Worm (Caenorhabditis elegans): ENCODE data around the gene F38E11.9.

Gene F38E11.9

DNA sequence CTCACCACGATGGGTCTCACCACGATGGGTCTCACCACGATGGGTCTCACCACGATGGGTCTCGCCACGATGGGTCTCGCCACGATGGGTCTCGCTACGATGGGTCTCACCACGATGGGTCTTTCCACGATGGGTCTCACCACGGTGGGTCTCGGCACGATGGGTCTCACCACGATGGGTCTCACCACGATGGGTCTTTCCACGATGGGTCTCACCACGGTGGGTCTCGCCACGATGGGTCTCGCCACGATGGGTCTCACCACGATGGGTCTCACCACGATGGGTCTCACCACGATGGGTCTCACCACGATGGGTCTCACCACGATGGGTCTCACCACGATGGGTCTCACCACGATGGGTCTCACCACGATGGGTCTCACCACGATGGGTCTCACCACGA is 33.1 kb downstream of the F38E11.9 start:
- TF ChIP-seq lim-7 (GFP tag; IDR thresholded peaks at IDR 0.05) (0 out of 2 replicates have a peak, but pooled peaks have one; percentile 22), set-16 (GFP tag; IDR thresholded peaks at IDR 0.05) (peak; percentile 59; the same call in 1 of the 2 replicates)

DNA sequence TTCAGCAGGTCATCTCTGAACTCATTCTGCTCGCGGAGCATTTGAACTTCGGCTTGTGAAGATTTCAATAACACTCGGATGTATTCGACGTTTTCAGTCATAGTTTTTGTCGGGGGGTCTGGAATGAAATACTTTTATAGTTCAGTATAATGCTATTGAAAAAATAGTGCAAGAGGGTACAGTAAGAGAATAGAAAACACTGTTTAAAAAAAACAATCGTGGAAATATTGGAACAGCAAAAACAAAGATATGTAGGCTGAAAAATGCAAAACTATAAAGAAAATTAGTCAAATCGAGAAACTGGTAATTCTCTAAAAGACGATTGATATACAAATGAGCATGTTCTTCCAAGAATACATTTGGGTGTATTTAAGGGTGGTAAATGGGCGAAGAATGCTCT is 35.8 kb downstream of the F38E11.9 start, which contains the start of gene F56D5.5:
Gene F56D5.5, minus strand, starts transcription at position 101 of the 400 bp plus-strand sequence.
- no peak for TF ChIP-seq zfp-3 (GFP tag; conservative IDR thresholded peaks at IDR 0.05)
- TF ChIP-seq daf-16 (GFP tag; optimal IDR thresholded peaks at IDR 0.05) = no peak
- TF ChIP-seq daf-16 (tag; optimal IDR thresholded peaks at IDR 0.05) = no peak
- TF ChIP-seq lsy-2 (tag; optimal IDR thresholded peaks at IDR 0.05) = no peak
- no peak for TF ChIP-seq Y105C5A.15 (GFP tag; IDR thresholded peaks at IDR 0.05)
- no peak for TF ChIP-seq attf-4 (tag; optimal IDR thresholded peaks at IDR 0.05)
- TF ChIP-seq unc-130 (GFP tag; optimal IDR thresholded peaks at IDR 0.05) = no peak
- TF ChIP-seq mes-2 (tag; optimal IDR thresholded peaks at IDR 0.05; ENCODE audit: poor library complexity, severe bottlenecking) = no peak
- no peak for TF ChIP-seq nhr-48 (tag; optimal IDR thresholded peaks at IDR 0.05)
- no peak for TF ChIP-seq nhr-111 (GFP tag; optimal IDR thresholded peaks at IDR 0.05)
- TF ChIP-seq nhr-237 (tag; optimal IDR thresholded peaks at IDR 0.05) = no peak
- TF ChIP-seq zfp-2 (tag; optimal IDR thresholded peaks at IDR 0.05) = no peak
- TF ChIP-seq saeg-2 (GFP tag; IDR thresholded peaks at IDR 0.05) = no peak
- TF ChIP-seq D1046.2 (GFP tag; IDR thresholded peaks at IDR 0.05) = no peak
- TF ChIP-seq zag-1 (tag; optimal IDR thresholded peaks at IDR 0.05) = no peak
- TF ChIP-seq nhr-11 (tag; optimal IDR thresholded peaks at IDR 0.05) = no peak
- no peak for TF ChIP-seq hmg-1.1 (GFP tag; IDR thresholded peaks at IDR 0.05)
- TF ChIP-seq ztf-11 (tag; optimal IDR thresholded peaks at IDR 0.05) = no peak
- no peak for TF ChIP-seq snpc-1.2 (GFP tag; IDR thresholded peaks at IDR 0.05)
- no peak for TF ChIP-seq T20F7.1 (GFP tag; optimal IDR thresholded peaks at IDR 0.05)

DNA sequence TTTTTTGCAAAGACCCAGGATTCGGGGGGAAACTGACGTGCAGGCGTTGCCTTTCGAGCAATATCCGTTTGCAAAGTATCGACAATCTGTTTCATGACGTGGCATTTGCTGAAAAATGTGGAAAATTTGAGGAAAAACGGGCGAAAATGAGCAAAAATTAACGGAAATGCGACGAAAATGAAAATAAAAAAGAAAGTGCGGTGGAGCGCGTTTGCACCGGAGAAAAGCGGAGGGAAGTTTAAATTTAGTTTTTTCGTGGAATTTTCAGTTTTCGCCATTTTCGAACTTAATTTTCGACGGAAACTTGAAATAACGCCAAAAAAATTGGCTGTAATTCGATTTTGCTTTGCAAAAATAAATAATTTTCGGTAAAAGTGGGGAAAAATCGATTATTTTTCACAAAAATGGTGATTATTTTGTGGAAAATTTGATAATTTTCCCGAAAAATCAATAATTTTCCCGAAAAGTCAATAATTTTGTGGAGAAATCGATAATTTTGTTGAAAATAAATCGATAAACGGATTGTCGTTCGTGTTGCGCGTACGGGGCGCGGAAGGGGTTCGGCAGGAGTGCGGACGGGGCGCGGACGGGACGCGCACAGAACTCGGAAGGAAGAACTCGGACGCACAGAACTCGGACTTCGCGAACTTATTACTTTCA is 39.9 kb downstream of the F38E11.9 start:
- no peak for TF ChIP-seq nhr-102 (tag; optimal IDR thresholded peaks at IDR 0.05)
- TF ChIP-seq lin-13 (GFP tag; optimal IDR thresholded peaks at IDR 0.05) = no peak
- TF ChIP-seq lin-38 (GFP tag; IDR thresholded peaks at IDR 0.05) = peak; percentile 97
- TF ChIP-seq ceh-28 (tag; optimal IDR thresholded peaks at IDR 0.05) = peak; percentile 75
- no peak for TF ChIP-seq daf-19 (GFP tag; conservative IDR thresholded peaks at IDR 0.05)
- TF ChIP-seq nhr-6 (tag; optimal IDR thresholded peaks at IDR 0.05) = no peak
- peak; percentile 46; the same call in 1 of the 2 replicates for TF ChIP-seq set-16 (GFP tag; IDR thresholded peaks at IDR 0.05)
- TF ChIP-seq ztf-7 (tag; optimal IDR thresholded peaks at IDR 0.05) = no peak
- no peak for TF ChIP-seq snpc-4 (tag; optimal IDR thresholded peaks at IDR 0.05)
- peak; percentile 79 for TF ChIP-seq dpl-1 (GFP tag; optimal IDR thresholded peaks at IDR 0.05)
- TF ChIP-seq unc-62 (GFP tag; optimal IDR thresholded peaks at IDR 0.05 in 1 of 2) = peak in 1 of 2 experiments; percentile 23
- TF ChIP-seq unc-62 (tag; optimal IDR thresholded peaks at IDR 0.05) = no peak
- no peak for TF ChIP-seq lin-15B (tag; optimal IDR thresholded peaks at IDR 0.05)
- TF ChIP-seq arid-1 (GFP tag; conservative IDR thresholded peaks at IDR 0.05) = no peak
- TF ChIP-seq ceh-62 (tag; optimal IDR thresholded peaks at IDR 0.05) = no peak
- no peak for TF ChIP-seq skn-1 (tag; optimal IDR thresholded peaks at IDR 0.05)

ce11 chrIV:9401715-9402114 is 42.1 kb downstream of the F38E11.9 start, which contains the start of gene F56D5.6:
F56D5.6 (plus strand) TSS chrIV:9401922.
- TF ChIP-seq php-3 (GFP tag; IDR thresholded peaks at IDR 0.05) = 0 out of 2 replicates have a peak, but pooled peaks have one; percentile 31
- no peak for TF ChIP-seq daf-16 (GFP tag; optimal IDR thresholded peaks at IDR 0.05)
- peak; percentile 88 for TF ChIP-seq daf-16 (tag; optimal IDR thresholded peaks at IDR 0.05)
- TF ChIP-seq dve-1 (tag; optimal IDR thresholded peaks at IDR 0.05; ENCODE audit: insufficient read depth) = peak; percentile 71
- no peak for TF ChIP-seq zfp-2 (tag; optimal IDR thresholded peaks at IDR 0.05)
- peak; percentile 78 for TF ChIP-seq nhr-28 (tag; optimal IDR thresholded peaks at IDR 0.05)
- no peak for TF ChIP-seq snpc-4 (tag; optimal IDR thresholded peaks at IDR 0.05)
- no peak for TF ChIP-seq nhr-76 (tag; optimal IDR thresholded peaks at IDR 0.05)
- peak; percentile 14; the same call in 1 of the 2 replicates for TF ChIP-seq dmd-6 (GFP tag; IDR thresholded peaks at IDR 0.05)
- TF ChIP-seq lin-1 (GFP tag; IDR thresholded peaks at IDR 0.05) = 0 out of 2 replicates have a peak, but pooled peaks have one; percentile 27
- TF ChIP-seq mes-2 (tag; optimal IDR thresholded peaks at IDR 0.05; ENCODE audit: poor library complexity, severe bottlenecking) = no peak
- peak; percentile 58 for TF ChIP-seq aha-1 (tag)
- TF ChIP-seq ces-1 (GFP tag; optimal IDR thresholded peaks at IDR 0.05) = no peak
- TF ChIP-seq pqm-1 (tag; optimal IDR thresholded peaks at IDR 0.05) = peak; percentile 68
